Fruit fly (Drosophila melanogaster) Kc167 (cell line): ENCODE measurements around the gene fne.

ENCODE experiments used
- Myc ChIP-seq: fragments of >200 bp; optimal IDR thresholded peaks from 2 replicates; lab custom pipeline; 2017; ENCODE audit warnings: missing external identifiers
- Sin3A ChIP-seq: fragments of >200 bp; optimal IDR thresholded peaks from 2 replicates; lab custom pipeline; 2018; ENCODE audit warnings: missing external identifiers
- h ChIP-seq: fragments of >200 bp; optimal IDR thresholded peaks from 3 replicates; lab custom pipeline; 2018; ENCODE audit warnings: missing external identifiers
- insv ChIP-seq: fragments of >200 bp; optimal IDR thresholded peaks from 3 replicates; lab custom pipeline; 2018; ENCODE audit warnings: missing external identifiers
- psq ChIP-seq: fragments of >200 bp; optimal IDR thresholded peaks from 2 replicates; lab custom pipeline; 2017; ENCODE audit warnings: missing external identifiers
- ttk ChIP-seq: sonication (Bioruptor generic); optimal IDR thresholded peaks from 2 replicates; lab custom pipeline; 2017; ENCODE audit warnings: missing external identifiers

fne gene

DNA sequence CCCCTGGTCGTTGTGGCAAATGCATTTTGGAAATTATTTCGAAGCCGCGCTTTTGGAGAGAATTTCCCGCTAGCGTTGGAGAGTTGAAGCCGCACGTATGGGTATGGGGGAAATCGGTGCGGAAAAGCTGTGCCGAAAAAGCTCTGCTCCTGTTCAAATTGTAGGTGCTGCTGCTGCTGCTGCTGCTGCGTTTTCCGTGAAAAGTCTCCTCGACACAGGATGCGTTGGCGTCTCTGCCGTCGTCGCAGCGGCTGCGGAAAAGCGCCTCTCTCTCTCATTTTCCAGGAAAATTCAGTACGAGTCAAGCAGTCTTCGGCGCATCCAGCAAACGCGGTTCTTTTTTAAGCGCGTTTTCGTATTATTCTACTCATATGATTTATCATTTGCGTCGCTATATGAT is at the start of gene fne:
fne (plus strand) TSS at position 301 of the 400 bp plus-strand sequence.
- TF ChIP-seq insv (lab: Kevin White, UChicago) (no peak), ttk (lab: Kevin White, UChicago) (no peak), Myc (lab: Kevin White, UChicago) (no peak), psq (lab: Kevin White, UChicago) (no peak), Sin3A (lab: Kevin White, UChicago) (no peak), h (lab: Kevin White, UChicago) (no peak)

DNA sequence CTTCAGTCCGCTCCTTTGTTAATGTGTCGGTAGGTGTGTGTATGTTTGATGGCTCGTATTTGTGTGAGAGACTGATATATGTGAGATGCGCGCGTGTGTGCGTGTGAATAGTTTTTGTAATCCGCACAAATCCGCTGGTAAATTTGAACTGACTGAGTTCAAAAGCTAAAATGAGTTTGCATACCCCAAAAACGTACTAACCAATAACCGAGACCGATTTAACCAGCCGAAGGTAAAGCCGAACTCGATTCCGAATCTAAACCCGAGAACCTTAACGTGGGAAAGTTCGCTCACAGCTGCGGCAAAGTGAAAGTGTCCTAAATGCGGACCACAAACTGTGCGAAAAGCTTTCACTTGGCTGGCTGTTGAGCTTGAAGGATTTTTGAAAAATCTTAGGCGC is 48.7 kb upstream of the fne start:
- TF ChIP-seq h (lab: Kevin White, UChicago) (no peak), Myc (lab: Kevin White, UChicago) (no peak), ttk (lab: Kevin White, UChicago) (no peak), insv (lab: Kevin White, UChicago) (no peak), psq (lab: Kevin White, UChicago) (no peak), Sin3A (lab: Kevin White, UChicago) (no peak)

DNA sequence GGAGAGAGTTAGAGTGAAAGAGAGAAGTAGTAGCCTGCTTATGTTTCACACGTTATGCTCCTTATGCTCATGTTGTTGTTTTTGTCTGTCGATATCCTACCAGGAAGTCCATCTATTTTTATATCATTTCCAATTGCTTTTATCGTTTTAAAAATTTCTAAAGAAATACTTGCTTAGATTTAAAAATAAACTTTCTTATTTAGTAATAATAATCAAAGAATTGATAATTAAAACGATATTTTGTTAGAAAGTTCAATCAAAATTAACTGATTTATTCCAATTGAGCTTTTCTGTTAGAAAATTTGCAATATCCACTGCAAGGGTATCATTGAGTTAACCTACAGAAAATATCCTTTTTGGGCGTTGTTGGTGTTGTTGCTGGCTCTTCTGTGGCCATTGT is 47.4 kb upstream of the fne start:
- TF ChIP-seq h (lab: Kevin White, UChicago) (no peak), Sin3A (lab: Kevin White, UChicago) (no peak), Myc (lab: Kevin White, UChicago) (no peak), insv (lab: Kevin White, UChicago) (no peak), ttk (lab: Kevin White, UChicago) (no peak), psq (lab: Kevin White, UChicago) (no peak)

DNA sequence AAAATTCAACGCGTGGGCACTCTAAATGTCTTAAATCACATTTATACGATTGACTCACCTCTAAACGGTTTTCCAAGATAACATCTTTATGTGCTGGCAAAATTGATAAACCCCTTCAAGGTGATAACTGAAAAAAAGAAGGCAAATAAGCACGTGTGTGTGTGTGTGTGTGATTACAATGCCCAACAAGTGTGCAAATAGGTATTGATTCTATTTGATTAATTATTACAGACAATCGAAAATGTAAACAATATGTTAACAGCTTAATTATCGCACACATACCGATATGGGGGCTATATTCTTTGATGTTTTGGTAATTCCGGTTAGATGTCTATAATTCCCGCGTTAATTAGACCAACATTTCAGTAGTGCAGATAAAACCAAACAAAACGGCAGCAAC is 30.7 kb upstream of the fne start:
- TF ChIP-seq insv (lab: Kevin White, UChicago) = no peak
- TF ChIP-seq Sin3A (lab: Kevin White, UChicago) = no peak
- TF ChIP-seq Myc (lab: Kevin White, UChicago) = no peak
- no peak for TF ChIP-seq psq (lab: Kevin White, UChicago)

DNA sequence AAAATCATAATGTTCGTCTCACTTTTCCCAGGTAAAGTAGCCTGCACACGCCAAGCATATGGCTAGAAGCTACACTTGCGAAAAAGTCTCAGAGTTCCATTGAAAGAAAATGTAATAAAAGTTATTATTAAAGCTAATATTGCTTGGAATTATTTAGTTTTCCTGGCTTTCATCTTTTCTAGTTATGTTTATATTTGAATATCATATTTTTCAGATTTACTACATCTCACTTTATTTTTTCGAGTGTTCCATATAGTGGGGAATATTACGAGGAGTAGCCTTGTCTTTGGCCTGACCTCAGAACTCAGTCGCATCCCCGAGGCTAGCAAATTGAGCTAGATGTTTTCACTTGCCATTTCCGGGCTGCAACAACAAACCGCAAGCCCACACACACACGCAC is 29.7 kb upstream of the fne start:
- TF ChIP-seq insv (lab: Kevin White, UChicago) (no peak), ttk (lab: Kevin White, UChicago) (no peak), Sin3A (lab: Kevin White, UChicago) (no peak), psq (lab: Kevin White, UChicago) (no peak), h (lab: Kevin White, UChicago) (no peak), Myc (lab: Kevin White, UChicago) (no peak)

DNA sequence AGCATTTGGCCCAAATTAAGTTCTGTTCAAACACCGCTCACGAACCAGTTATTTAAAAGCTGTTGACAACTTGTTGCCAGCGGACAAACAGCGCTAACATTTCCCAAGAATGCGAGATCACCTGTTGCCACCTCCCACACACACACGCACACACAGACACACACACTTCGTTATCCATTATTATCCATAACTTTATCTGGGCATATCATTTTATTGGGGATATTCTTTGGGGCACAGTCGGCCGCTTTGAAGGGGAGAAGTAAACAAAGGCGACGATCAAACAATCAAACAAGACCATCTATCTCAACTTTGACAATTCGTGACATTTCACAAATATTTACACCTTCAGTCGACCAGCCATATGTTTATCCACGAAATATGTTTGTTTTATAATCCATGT is 28.2 kb upstream of the fne start:
- no peak for TF ChIP-seq ttk (lab: Kevin White, UChicago)
- no peak for TF ChIP-seq Myc (lab: Kevin White, UChicago)
- TF ChIP-seq insv (lab: Kevin White, UChicago) = no peak
- TF ChIP-seq Sin3A (lab: Kevin White, UChicago) = no peak
- TF ChIP-seq h (lab: Kevin White, UChicago) = no peak
- no peak for TF ChIP-seq psq (lab: Kevin White, UChicago)

DNA sequence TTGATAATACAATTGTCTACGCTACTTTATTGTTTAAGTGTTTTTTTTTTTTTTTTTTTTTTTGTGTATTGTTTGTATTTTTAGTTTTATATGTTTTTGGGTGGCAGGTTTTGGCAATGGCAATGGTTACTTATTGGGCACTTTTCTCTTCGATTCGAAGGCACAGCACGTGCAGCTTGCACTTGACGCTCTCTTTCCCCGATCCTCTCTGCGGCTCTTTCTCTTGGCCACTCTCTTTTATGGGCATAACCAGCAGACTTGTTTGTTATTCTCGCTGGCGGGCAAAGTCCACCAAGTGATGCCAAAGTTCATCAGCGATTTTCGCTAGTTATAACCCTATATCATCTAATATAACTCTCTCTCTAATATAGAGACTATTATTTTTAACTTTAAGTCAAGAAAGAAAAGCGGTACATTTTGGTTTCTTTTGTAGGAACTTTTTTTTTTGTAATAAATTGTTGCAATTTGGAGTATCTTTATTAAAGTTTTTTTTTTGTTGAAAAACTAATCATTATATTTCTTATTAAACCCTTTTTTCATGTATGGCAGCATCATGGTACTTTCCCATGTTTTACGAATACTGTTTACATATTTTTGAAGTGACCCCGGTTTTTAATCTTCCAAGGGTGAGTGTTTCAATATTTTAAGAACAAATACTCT is 27.0 kb upstream of the fne start:
- TF ChIP-seq insv (lab: Kevin White, UChicago) = no peak
- TF ChIP-seq ttk (lab: Kevin White, UChicago) = no peak
- no peak for TF ChIP-seq Myc (lab: Kevin White, UChicago)

DNA sequence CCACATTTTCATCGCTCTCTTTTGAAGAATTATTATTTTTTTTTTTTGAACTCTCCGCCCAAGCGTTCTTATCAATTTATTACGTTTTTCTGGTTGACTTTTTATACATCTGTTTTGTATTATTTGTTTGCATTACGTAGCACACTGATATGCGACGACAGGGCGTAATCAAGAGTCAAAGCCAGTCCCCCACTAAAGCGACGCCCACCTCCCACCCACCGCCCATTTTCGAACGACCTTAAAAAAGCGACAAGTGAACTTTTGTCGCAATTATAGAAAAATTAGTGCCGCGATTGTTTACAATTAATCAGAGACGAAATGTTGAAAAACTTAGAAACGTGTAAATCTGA is 26.5 kb upstream of the fne start:
- TF ChIP-seq Sin3A (lab: Kevin White, UChicago) (no peak), insv (lab: Kevin White, UChicago) (no peak), Myc (lab: Kevin White, UChicago) (no peak), h (lab: Kevin White, UChicago) (no peak), psq (lab: Kevin White, UChicago) (no peak), ttk (lab: Kevin White, UChicago) (no peak)

DNA sequence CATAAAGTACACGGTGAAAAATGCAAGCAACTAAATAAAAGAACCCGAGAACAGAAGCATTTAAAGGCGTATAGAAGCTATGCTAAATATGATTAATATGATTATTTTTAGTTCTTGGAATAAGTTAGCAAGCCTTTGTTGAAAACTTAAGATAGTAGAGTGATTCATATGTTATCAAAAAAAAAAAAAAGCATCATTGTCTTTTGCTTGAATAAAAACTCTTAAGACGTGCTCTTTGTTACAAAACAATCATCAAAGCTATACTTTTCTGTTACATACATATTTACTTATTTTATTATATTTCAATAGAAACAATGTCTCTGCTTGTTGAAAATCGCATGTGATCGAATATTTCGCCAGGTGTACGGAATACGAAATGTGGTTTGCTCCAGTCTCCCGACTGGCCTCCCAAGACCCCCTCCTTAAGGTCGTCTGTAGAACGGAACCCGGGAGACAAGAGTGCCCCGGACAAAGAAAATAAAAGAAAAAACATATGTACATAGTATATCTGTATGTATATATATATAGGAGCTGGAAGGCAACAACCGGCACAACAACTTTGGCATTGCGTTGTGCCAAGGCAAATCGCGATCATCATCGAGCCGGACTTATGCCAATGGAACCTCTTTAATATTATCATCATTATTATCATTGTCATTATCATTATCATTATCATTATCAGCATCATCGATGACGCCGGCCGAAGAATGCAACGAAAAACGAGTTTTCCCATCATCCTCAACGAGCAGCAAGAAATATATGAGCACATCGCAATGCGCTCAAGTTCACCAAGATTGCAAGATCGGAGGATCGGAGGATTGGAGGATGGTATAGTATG is 25.7 kb upstream of the fne start:
- TF ChIP-seq Myc (lab: Kevin White, UChicago) (no peak), psq (lab: Kevin White, UChicago) (no peak), h (lab: Kevin White, UChicago) (no peak), Sin3A (lab: Kevin White, UChicago) (no peak), insv (lab: Kevin White, UChicago) (no peak)

DNA sequence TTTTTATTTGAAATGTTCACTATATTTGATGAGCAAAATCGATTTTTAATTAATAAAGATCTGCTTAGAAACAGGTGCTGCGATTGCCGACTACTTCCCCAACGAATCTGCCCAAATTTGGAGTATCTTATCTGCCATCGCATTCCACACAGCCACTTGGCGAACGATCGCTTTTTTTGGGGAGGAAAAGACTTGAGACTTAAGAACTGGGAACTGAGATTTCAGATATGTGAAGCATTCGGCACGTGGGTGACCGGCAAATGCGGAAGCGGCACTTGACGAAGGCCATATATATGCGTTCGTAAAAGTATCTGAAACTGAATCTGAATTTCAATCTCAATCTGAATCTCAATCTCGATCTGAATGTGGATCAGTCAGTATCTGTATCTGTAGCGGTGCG is 23.3 kb upstream of the fne start:
- no peak for TF ChIP-seq insv (lab: Kevin White, UChicago)
- TF ChIP-seq ttk (lab: Kevin White, UChicago) = no peak
- TF ChIP-seq Myc (lab: Kevin White, UChicago) = no peak
- no peak for TF ChIP-seq psq (lab: Kevin White, UChicago)
- no peak for TF ChIP-seq Sin3A (lab: Kevin White, UChicago)
- no peak for TF ChIP-seq h (lab: Kevin White, UChicago)

DNA sequence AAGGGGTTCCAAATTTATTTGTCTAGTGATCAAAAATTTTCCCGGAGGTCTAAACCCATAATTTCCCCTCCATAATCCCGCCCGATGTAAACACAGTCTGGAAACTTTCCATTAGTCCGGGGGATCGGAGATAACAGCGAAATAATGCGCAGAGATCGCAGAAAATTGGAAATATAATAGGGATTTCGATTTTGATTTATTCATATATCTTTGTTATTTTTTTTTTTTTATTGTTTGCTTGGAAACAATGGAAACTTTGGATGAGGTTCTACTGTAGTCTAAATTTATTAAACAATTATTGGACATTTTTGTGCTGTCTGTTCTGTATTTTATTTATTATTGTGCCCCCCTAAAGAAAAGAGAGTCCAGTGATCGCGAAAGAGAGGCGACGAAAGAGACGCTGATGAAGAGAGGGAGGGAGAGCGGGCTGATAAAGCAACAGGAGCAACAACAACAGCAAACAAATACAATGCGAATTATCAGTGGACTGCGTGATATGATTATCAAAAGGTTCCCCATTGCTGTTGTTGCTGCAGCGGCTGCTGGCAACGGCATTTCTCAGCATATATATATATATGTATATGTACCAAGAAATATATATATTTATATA is 22.1 kb upstream of the fne start:
- TF ChIP-seq psq (lab: Kevin White, UChicago) = no peak
- TF ChIP-seq insv (lab: Kevin White, UChicago) = no peak
